Worm (Caenorhabditis elegans): ENCODE results near the gene C02F5.14.

C02F5.14 gene

ce11 chrIII:8191695-8192094 lies 43.6 kb downstream of the C02F5.14 start, which contains the start of gene C50C3.1:
C50C3.1 (plus strand) TSS chrIII:8191995.
- TF ChIP-seq unc-55 (GFP tag; optimal IDR thresholded peaks at IDR 0.05) (no peak), odd-2 (tag; optimal IDR thresholded peaks at IDR 0.05) (no peak), ceh-19 (GFP tag; optimal IDR thresholded peaks at IDR 0.05) (no peak), F13H6.1 (tag; optimal IDR thresholded peaks at IDR 0.05) (no peak), ceh-14 (tag; optimal IDR thresholded peaks at IDR 0.05) (no peak), zip-5 (tag; optimal IDR thresholded peaks at IDR 0.05) (no peak), tbx-2 (tag; optimal IDR thresholded peaks at IDR 0.05) (no peak)

- TF ChIP-seq zip-5 (tag; optimal IDR thresholded peaks at IDR 0.05) (no peak), hlh-13 (GFP tag; optimal IDR thresholded peaks at IDR 0.05) (no peak), ets-4 (tag; optimal IDR thresholded peaks at IDR 0.05) (no peak), Y22D7AL.16 (tag; optimal IDR thresholded peaks at IDR 0.05) (no peak), syd-9 (tag; optimal IDR thresholded peaks at IDR 0.05) (no peak), ceh-30 (tag; optimal IDR thresholded peaks at IDR 0.05) (no peak), fkh-6 (tag; optimal IDR thresholded peaks at IDR 0.05) (no peak), ceh-18 (tag; optimal IDR thresholded peaks at IDR 0.05) (no peak), hlh-15 (tag; optimal IDR thresholded peaks at IDR 0.05) (no peak), pha-2 (tag; optimal IDR thresholded peaks at IDR 0.05) (no peak), ceh-31 (tag; optimal IDR thresholded peaks at IDR 0.05) (no peak), nhr-232 (tag; optimal IDR thresholded peaks at IDR 0.05) (no peak), madf-2 (tag; optimal IDR thresholded peaks at IDR 0.05) (no peak), dmd-4 (tag; optimal IDR thresholded peaks at IDR 0.05; ENCODE audit: borderline replicate concordance) (no peak), npax-4 (tag; optimal IDR thresholded peaks at IDR 0.05) (no peak), pax-1 (tag; optimal IDR thresholded peaks at IDR 0.05) (no peak), fax-1 (tag; optimal IDR thresholded peaks at IDR 0.05) (no peak), pha-4 (tag; optimal IDR thresholded peaks at IDR 0.05) (no peak), unc-3 (GFP tag; conservative IDR thresholded peaks at IDR 0.05) (no peak), unc-3 (tag; optimal IDR thresholded peaks at IDR 0.05) (no peak), pros-1 (tag; optimal IDR thresholded peaks at IDR 0.05) (no peak)
These were observed 44.8 kb downstream of the C02F5.14 start, which contains the start of gene C50C3.19 for ce11 chrIII:8190505-8190904. C50C3.19 (plus strand) TSS chrIII:8190805.

ce11 chrIII:8185130-8185529 lies 50.2 kb downstream of the C02F5.14 start:
- TF ChIP-seq nfya-1 (tag; optimal IDR thresholded peaks at IDR 0.05) = no peak
- TF ChIP-seq unc-55 (GFP tag; optimal IDR thresholded peaks at IDR 0.05) = no peak
- TF ChIP-seq zip-5 (tag; optimal IDR thresholded peaks at IDR 0.05) = no peak
- TF ChIP-seq pros-1 (tag; optimal IDR thresholded peaks at IDR 0.05) = no peak
- no peak for TF ChIP-seq dve-1 (tag; optimal IDR thresholded peaks at IDR 0.05)
- TF ChIP-seq fkh-6 (tag; optimal IDR thresholded peaks at IDR 0.05) = no peak
- TF ChIP-seq ztf-16 (tag; optimal IDR thresholded peaks at IDR 0.05) = no peak
- TF ChIP-seq C08G9.2 (tag; optimal IDR thresholded peaks at IDR 0.05) = no peak
- TF ChIP-seq hlh-8 (tag; optimal IDR thresholded peaks at IDR 0.05) = no peak
- no peak for TF ChIP-seq fkh-10 (GFP tag; optimal IDR thresholded peaks at IDR 0.05)
- TF ChIP-seq ceh-6 (GFP tag; optimal IDR thresholded peaks at IDR 0.05) = no peak
- no peak for TF ChIP-seq pha-4 (tag; optimal IDR thresholded peaks at IDR 0.05)
- no peak for TF ChIP-seq elt-2 (tag; optimal IDR thresholded peaks at IDR 0.05)
- no peak for TF ChIP-seq hlh-30 (tag; optimal IDR thresholded peaks at IDR 0.05; ENCODE audit: insufficient read depth)
- no peak for TF ChIP-seq ref-2 (tag; optimal IDR thresholded peaks at IDR 0.05)
- TF ChIP-seq elt-4 (tag; optimal IDR thresholded peaks at IDR 0.05) = no peak
- no peak for TF ChIP-seq sox-2 (GFP tag; IDR thresholded peaks at IDR 0.05)
